Fruit fly (Drosophila melanogaster): ENCODE results near the gene Sry-beta.

Gene Sry-beta

dm6 chr3R:30058057-30058868 lies 18.7 kb downstream of the Sry-beta start, which contains the start of gene sima (continued):
- peak; percentile 18 for TF ChIP-seq Dip3 (GFP tag; optimal IDR thresholded peaks at IDR 0.05)
- peak; percentile 36 for TF ChIP-seq CG13296 (GFP tag; optimal IDR thresholded peaks at IDR 0.05)
- TF ChIP-seq CG9609 (GFP tag; optimal IDR thresholded peaks at IDR 0.05) = peak; percentile 18
- TF ChIP-seq Xrp1 (GFP tag; IDR thresholded peaks at IDR 0.05) = peak; percentile 51; the same call in 1 of the 2 replicates
- TF ChIP-seq Fer2 (tag; optimal IDR thresholded peaks at IDR 0.05) = no peak
- TF ChIP-seq CG12942 (GFP tag; optimal IDR thresholded peaks at IDR 0.05) = no peak
- no peak for TF ChIP-seq ara (GFP tag; IDR thresholded peaks at IDR 0.05)
- TF ChIP-seq CG10462 (GFP tag; optimal IDR thresholded peaks at IDR 0.05) = peak; percentile 91
- TF ChIP-seq Drgx (GFP tag; IDR thresholded peaks at IDR 0.05) = peak; percentile 41; the same call in 1 of the 2 replicates
- TF ChIP-seq usp (GFP tag; optimal IDR thresholded peaks at IDR 0.05) = no peak
- TF ChIP-seq bowl (GFP tag; IDR thresholded peaks at IDR 0.05) = no peak
- peak; percentile 28 for TF ChIP-seq CG10147 (GFP tag; optimal IDR thresholded peaks at IDR 0.05)
- TF ChIP-seq Adf1 (GFP tag; IDR thresholded peaks at IDR 0.05) = peak; percentile 24; the same call in 1 of the 2 replicates
- TF ChIP-seq unpg (GFP tag; optimal IDR thresholded peaks at IDR 0.05) = no peak
- TF ChIP-seq Awh (GFP tag; IDR thresholded peaks at IDR 0.05) = no peak
- no peak for TF ChIP-seq ranshi (GFP tag; IDR thresholded peaks at IDR 0.05)
- TF ChIP-seq chn (GFP tag; optimal IDR thresholded peaks at IDR 0.05) = peak; percentile 37
- TF ChIP-seq Scr (GFP tag; IDR thresholded peaks at IDR 0.05; ENCODE audit: partially characterized antibody) = peak; percentile 32; the same call in 1 of the 2 replicates
- no peak for TF ChIP-seq CG5953 (GFP tag; IDR thresholded peaks at IDR 0.05)
- peak; percentile 17 for TF ChIP-seq tin (GFP tag; optimal IDR thresholded peaks at IDR 0.05)
- TF ChIP-seq sc (optimal IDR thresholded peaks at IDR 0.05) = no peak
- TF ChIP-seq sc (GFP tag; optimal IDR thresholded peaks at IDR 0.05) = no peak
- TF ChIP-seq CG3163 (GFP tag; optimal IDR thresholded peaks at IDR 0.05) = no peak
- no peak for TF ChIP-seq gce (GFP tag; IDR thresholded peaks at IDR 0.05)
- no peak for TF ChIP-seq ash1 (GFP tag; optimal IDR thresholded peaks at IDR 0.05)
- peak; percentile 40 for TF ChIP-seq CG15601 (tag; optimal IDR thresholded peaks at IDR 0.05)
- no peak for TF ChIP-seq CG11696 (GFP tag; IDR thresholded peaks at IDR 0.05)
- TF ChIP-seq phol (tag; optimal IDR thresholded peaks at IDR 0.05) = peak; percentile 37
- TF ChIP-seq zen2 (GFP tag; IDR thresholded peaks at IDR 0.05; ENCODE audit: partially characterized antibody) = no peak
- no peak for TF ChIP-seq Doc2 (GFP tag; IDR thresholded peaks at IDR 0.05)
- no peak for TF ChIP-seq CG14050 (GFP tag; IDR thresholded peaks at IDR 0.05)
- no peak for TF ChIP-seq Dbx (GFP tag; IDR thresholded peaks at IDR 0.05)
- no peak for TF ChIP-seq CG18764 (GFP tag; optimal IDR thresholded peaks at IDR 0.05)
- TF ChIP-seq Atf3 (GFP tag; optimal IDR thresholded peaks at IDR 0.05) = no peak
- TF ChIP-seq hb (GFP tag; IDR thresholded peaks at IDR 0.05; ENCODE audit: partially characterized antibody) = no peak
- TF ChIP-seq CG4707 (GFP tag; optimal IDR thresholded peaks at IDR 0.05) = no peak
- TF ChIP-seq fd102C (GFP tag; optimal IDR thresholded peaks at IDR 0.05) = no peak
- TF ChIP-seq CG9215 (GFP tag; IDR thresholded peaks at IDR 0.05) = 0 out of 2 replicates have a peak, but pooled peaks have one; percentile 26
- TF ChIP-seq CG10979 (tag; optimal IDR thresholded peaks at IDR 0.05) = peak; percentile 15
- peak; percentile 32 for TF ChIP-seq exex (tag; optimal IDR thresholded peaks at IDR 0.05)
- TF ChIP-seq fru (optimal IDR thresholded peaks at IDR 0.05) = no peak
- no peak for TF ChIP-seq CG7963 (GFP tag; IDR thresholded peaks at IDR 0.05; ENCODE audit: partially characterized antibody)
- no peak for TF ChIP-seq pb (GFP tag; optimal IDR thresholded peaks at IDR 0.05)
- TF ChIP-seq lab (GFP tag; optimal IDR thresholded peaks at IDR 0.05) = peak; percentile 37
- TF ChIP-seq CG3407 (GFP tag; optimal IDR thresholded peaks at IDR 0.05) = no peak
- no peak for TF ChIP-seq pum (GFP tag; optimal IDR thresholded peaks at IDR 0.05)
- peak; percentile 14 for TF ChIP-seq Dad (GFP tag; optimal IDR thresholded peaks at IDR 0.05)
- peak; percentile 63 for TF ChIP-seq nom (GFP tag; optimal IDR thresholded peaks at IDR 0.05)
- TF ChIP-seq CG8944 (GFP tag; optimal IDR thresholded peaks at IDR 0.05) = peak; percentile 4
- TF ChIP-seq Atf-2 (GFP tag; optimal IDR thresholded peaks at IDR 0.05) = no peak

Data from whole organism, embryonic.